Fruit fly (Drosophila melanogaster): ENCODE results near the gene Jon65Aiv.

The Jon65Aiv gene

dm6 chr3L:5993701-5994499 is 45.1 kb upstream of the Jon65Aiv start:
- no peak for TF ChIP-seq maf-S (GFP tag; optimal IDR thresholded peaks at IDR 0.05)
- no peak for TF ChIP-seq CG3726 (GFP tag; IDR thresholded peaks at IDR 0.05)
- no peak for TF ChIP-seq Dek (tag; optimal IDR thresholded peaks at IDR 0.05)
- TF ChIP-seq CG3065 (GFP tag; optimal IDR thresholded peaks at IDR 0.05) = no peak
- TF ChIP-seq CG9817 (tag; optimal IDR thresholded peaks at IDR 0.05) = no peak
- peak; percentile 67 for TF ChIP-seq Scr (GFP tag; IDR thresholded peaks at IDR 0.05; ENCODE audit: partially characterized antibody)
- no peak for TF ChIP-seq CG2889 (GFP tag; IDR thresholded peaks at IDR 0.05)
- TF ChIP-seq CG30431 (GFP tag; optimal IDR thresholded peaks at IDR 0.05) = no peak
- TF ChIP-seq Dp (GFP tag; optimal IDR thresholded peaks at IDR 0.05) = no peak
- no peak for TF ChIP-seq CG7987 (GFP tag; optimal IDR thresholded peaks at IDR 0.05)
- no peak for TF ChIP-seq CG12744 (GFP tag; optimal IDR thresholded peaks at IDR 0.05)
- no peak for TF ChIP-seq emc (GFP tag; optimal IDR thresholded peaks at IDR 0.05)
- TF ChIP-seq Fer2 (tag; optimal IDR thresholded peaks at IDR 0.05) = no peak
- no peak for TF ChIP-seq CG14441 (GFP tag; IDR thresholded peaks at IDR 0.05)
- no peak for TF ChIP-seq Ets97D (GFP tag; optimal IDR thresholded peaks at IDR 0.05)
- no peak for TF ChIP-seq CG11247 (GFP tag; IDR thresholded peaks at IDR 0.05)
- no peak for TF ChIP-seq CG7928 (GFP tag; optimal IDR thresholded peaks at IDR 0.05)
- no peak for TF ChIP-seq ind (GFP tag; optimal IDR thresholded peaks at IDR 0.05)
- no peak for TF ChIP-seq GATAe (GFP tag; conservative IDR thresholded peaks at IDR 0.05)
- no peak for TF ChIP-seq CG1602 (GFP tag; optimal IDR thresholded peaks at IDR 0.05)
- no peak for TF ChIP-seq en (GFP tag; optimal IDR thresholded peaks at IDR 0.05)
- TF ChIP-seq lab (GFP tag; optimal IDR thresholded peaks at IDR 0.05) = no peak
- TF ChIP-seq salm (tag; optimal IDR thresholded peaks at IDR 0.05) = no peak
- no peak for TF ChIP-seq prd (optimal IDR thresholded peaks at IDR 0.05)
- peak; percentile 74; the same call in 2 of the 3 replicates for TF ChIP-seq prd (GFP tag; IDR thresholded peaks at IDR 0.05)
- TF ChIP-seq fd64A (GFP tag; optimal IDR thresholded peaks at IDR 0.05) = no peak
- TF ChIP-seq al (GFP tag; IDR thresholded peaks at IDR 0.05) = no peak
- TF ChIP-seq nerfin-1 (tag; optimal IDR thresholded peaks at IDR 0.05) = no peak
- no peak for TF ChIP-seq wdn (GFP tag; IDR thresholded peaks at IDR 0.05)
- TF ChIP-seq CG14710 (tag; optimal IDR thresholded peaks at IDR 0.05) = peak; percentile 42
- TF ChIP-seq Atf-2 (GFP tag; optimal IDR thresholded peaks at IDR 0.05) = no peak
- no peak for TF ChIP-seq CG18764 (GFP tag; optimal IDR thresholded peaks at IDR 0.05)
- TF ChIP-seq gro (GFP tag; optimal IDR thresholded peaks at IDR 0.05) = no peak
- TF ChIP-seq CG2875 (GFP tag; optimal IDR thresholded peaks at IDR 0.05) = no peak
- TF ChIP-seq Mrtf (GFP tag; IDR thresholded peaks at IDR 0.05) = no peak
- peak; percentile 16 for TF ChIP-seq CG15601 (tag; optimal IDR thresholded peaks at IDR 0.05)
- no peak for TF ChIP-seq bab2 (GFP tag; optimal IDR thresholded peaks at IDR 0.05)
- no peak for TF ChIP-seq eyg (GFP tag; optimal IDR thresholded peaks at IDR 0.05)
- no peak for TF ChIP-seq MTF-1 (GFP tag; optimal IDR thresholded peaks at IDR 0.05; ENCODE audit: borderline replicate concordance)
- TF ChIP-seq phol (tag; optimal IDR thresholded peaks at IDR 0.05) = peak; percentile 25
- peak; percentile 16 for TF ChIP-seq trem (tag; optimal IDR thresholded peaks at IDR 0.05)
- no peak for TF ChIP-seq cad (GFP tag; optimal IDR thresholded peaks at IDR 0.05)
- no peak for TF ChIP-seq CTCF (GFP tag; optimal IDR thresholded peaks at IDR 0.05)
- TF ChIP-seq CG2199 (GFP tag; IDR thresholded peaks at IDR 0.05) = no peak
- TF ChIP-seq ab (GFP tag; optimal IDR thresholded peaks at IDR 0.05) = no peak
- no peak for TF ChIP-seq CG1832 (GFP tag; optimal IDR thresholded peaks at IDR 0.05)
- no peak for TF ChIP-seq CG8281 (tag; optimal IDR thresholded peaks at IDR 0.05)
- TF ChIP-seq trh (GFP tag; optimal IDR thresholded peaks at IDR 0.05) = no peak
- no peak for TF ChIP-seq hth (optimal IDR thresholded peaks at IDR 0.05)
- TF ChIP-seq Hr78 (GFP tag; optimal IDR thresholded peaks at IDR 0.05) = no peak
- TF ChIP-seq Sox100B (GFP tag; optimal IDR thresholded peaks at IDR 0.05) = peak; percentile 19
